Worm (Caenorhabditis elegans) whole organism, L1 larva: ENCODE results near the gene best-12.
"Not testable (repeated sequence)": the region's sequence is repeated elsewhere in the genome, so short reads cannot be mapped to it uniquely, and the experiment has no call there.

Source experiments
- C16A3.4 ChIP-seq: fragments of 150-350 bp; optimal IDR thresholded peaks from 2 replicates; lab custom pipeline; 2014; ENCODE audit warnings: missing biosample characterization, missing genetic modification characterization
- aly-2 ChIP-seq: fragments of 150-350 bp; optimal IDR thresholded peaks from 2 replicates; lab custom pipeline; 2014; ENCODE audit warnings: missing biosample characterization, missing genetic modification characterization
- fkh-10 ChIP-seq: sonication (generic microtip); optimal IDR thresholded peaks from 2 replicates; lab custom pipeline; 2017; ENCODE audit warnings: missing biosample characterization, missing genetic modification reagents, missing genetic modification characterization
- fos-1 ChIP-seq: fragments of 150-350 bp; optimal IDR thresholded peaks from 2 replicates; lab custom pipeline; 2014; ENCODE audit warnings: missing biosample characterization, missing genetic modification characterization
- nhr-76 ChIP-seq: sonication (generic microtip); optimal IDR thresholded peaks from 2 replicates; lab custom pipeline; 2017; ENCODE audit warnings: missing biosample characterization, missing genetic modification characterization
- zag-1 ChIP-seq: fragments of 150-350 bp; optimal IDR thresholded peaks from 2 replicates; lab custom pipeline; 2014; ENCODE audit warnings: missing biosample characterization, missing genetic modification characterization

DNA sequence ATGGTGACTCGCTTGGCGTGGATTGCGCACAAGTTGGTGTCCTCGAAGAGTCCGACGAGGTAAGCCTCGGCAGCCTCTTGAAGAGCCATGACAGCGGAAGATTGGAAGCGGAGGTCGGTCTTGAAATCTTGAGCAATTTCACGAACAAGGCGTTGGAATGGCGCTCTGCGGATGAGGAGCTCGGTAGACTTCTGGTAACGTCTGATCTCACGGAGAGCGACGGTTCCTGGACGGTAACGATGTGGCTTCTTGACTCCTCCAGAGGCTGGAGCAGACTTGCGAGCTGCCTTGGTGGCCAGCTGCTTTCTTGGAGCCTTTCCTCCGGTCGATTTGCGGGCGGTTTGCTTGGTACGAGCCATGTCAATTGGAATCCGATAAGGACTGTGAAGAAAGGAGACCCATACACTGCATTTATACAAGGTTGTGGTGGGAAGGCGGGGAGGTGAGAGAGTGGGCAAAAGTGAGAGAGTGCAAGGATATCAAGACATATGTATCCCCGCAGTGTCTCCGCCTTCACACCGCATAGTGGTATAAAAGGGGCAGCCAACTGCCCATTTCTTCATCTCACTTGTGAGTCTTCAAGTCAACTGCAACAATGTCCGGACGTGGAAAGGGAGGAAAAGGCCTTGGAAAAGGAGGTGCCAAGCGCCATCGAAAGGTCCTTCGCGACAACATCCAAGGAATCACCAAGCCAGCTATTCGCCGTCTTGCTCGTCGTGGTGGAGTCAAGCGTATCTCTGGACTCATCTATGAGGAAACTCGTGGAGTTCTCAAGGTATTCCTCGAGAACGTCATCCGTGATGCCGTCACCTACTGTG lies 7.1 kb upstream of the best-12 start, which contains the start of the genes his-2 and his-1:
- not testable (repeated sequence) for TF ChIP-seq aly-2 (tag; lab: Kevin White, UChicago); fkh-10 (GFP tag; lab: Kevin White, UChicago); zag-1; nhr-76 (tag; lab: Kevin White, UChicago); fos-1 (tag; lab: Kevin White, UChicago); C16A3.4 (tag; lab: Kevin White, UChicago)
